Worm (Caenorhabditis elegans): ENCODE data around the gene R11G10.4.

DNA sequence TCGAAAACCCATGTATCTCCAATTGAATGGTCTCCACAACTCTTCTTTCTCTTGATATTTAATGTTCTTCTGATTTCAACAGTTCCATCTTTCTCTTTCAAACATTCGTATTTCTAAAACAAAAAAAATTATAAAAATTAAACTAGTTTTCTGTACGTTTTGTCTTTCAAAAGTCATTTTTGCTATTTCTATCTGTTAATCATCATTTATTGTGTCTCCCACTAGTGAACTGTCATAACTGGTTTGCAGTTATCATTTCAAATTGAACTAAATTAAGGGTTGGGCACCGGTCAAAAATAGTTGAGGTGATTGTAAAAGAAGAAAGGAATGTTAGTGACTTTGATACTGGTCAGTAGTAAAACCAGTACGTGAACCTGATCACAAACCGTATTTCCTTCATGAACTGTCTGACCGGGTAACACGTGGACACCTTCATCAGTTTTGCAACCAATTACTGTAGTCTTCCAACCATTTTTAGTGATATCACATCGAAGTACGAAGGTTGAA is 18.1 kb upstream of the R11G10.4 start:
- TF ChIP-seq dao-5 (tag; optimal IDR thresholded peaks at IDR 0.05) (no peak), him-1 (tag; optimal IDR thresholded peaks at IDR 0.05) (no peak), W03F9.2 (tag; optimal IDR thresholded peaks at IDR 0.05) (no peak)

Data from whole organism, L4/young adult.